Worm (Caenorhabditis elegans) whole organism, mixed stage, embryonic: ENCODE measurements around the gene C33F10.11.

ENCODE experiments used
- bed-3 ChIP-seq: fragments of 200-800 bp; sonication (Bioruptor generic); optimal IDR thresholded peaks from 3 replicates; lab custom pipeline; 2018; ENCODE audit warnings: mild to moderate bottlenecking, missing genetic modification characterization, moderate library complexity, missing compliant biosample characterization
- ces-1 ChIP-seq: fragments of 150-350 bp; optimal IDR thresholded peaks from 2 replicates; lab custom pipeline; 2014; ENCODE audit warnings: missing biosample characterization, missing genetic modification reagents, missing genetic modification characterization
- elt-1 ChIP-seq: sonication (generic microtip); optimal IDR thresholded peaks from 2 replicates; lab custom pipeline; 2017; ENCODE audit warnings: missing genetic modification characterization, mild to moderate bottlenecking, missing compliant biosample characterization, antibody characterized with exemption, moderate library complexity, borderline replicate concordance; ENCODE audit not compliant: insufficient read depth
- lin-13 ChIP-seq: fragments of 150-350 bp; optimal IDR thresholded peaks from 2 replicates; lab custom pipeline; 2014; ENCODE audit warnings: missing biosample characterization, missing genetic modification characterization
- mab-5 ChIP-seq: fragments of 150-350 bp; optimal IDR thresholded peaks from 2 replicates; lab custom pipeline; 2014; ENCODE audit warnings: missing biosample characterization, missing genetic modification characterization
- mep-1 ChIP-seq: fragments of 150-350 bp; optimal IDR thresholded peaks from 2 replicates; lab custom pipeline; 2017; ENCODE audit warnings: missing biosample characterization, missing genetic modification reagents, missing genetic modification characterization, inconsistent platforms
- nhr-12 ChIP-seq: fragments of 150-350 bp; optimal IDR thresholded peaks from 2 replicates; lab custom pipeline; 2014; ENCODE audit warnings: missing biosample characterization, missing genetic modification characterization
- nhr-76 ChIP-seq: sonication (generic microtip); optimal IDR thresholded peaks from 2 replicates; lab custom pipeline; 2017; ENCODE audit warnings: missing biosample characterization, missing genetic modification characterization
- snpc-4 ChIP-seq: fragments of 150-350 bp; optimal IDR thresholded peaks from 2 replicates; lab custom pipeline; 2014; ENCODE audit warnings: missing biosample characterization, missing genetic modification characterization
- unc-62 ChIP-seq: fragments of 150-350 bp; optimal IDR thresholded peaks from 2 replicates; lab custom pipeline; 2014; ENCODE audit warnings: missing biosample characterization, missing genetic modification reagents, missing genetic modification characterization

DNA sequence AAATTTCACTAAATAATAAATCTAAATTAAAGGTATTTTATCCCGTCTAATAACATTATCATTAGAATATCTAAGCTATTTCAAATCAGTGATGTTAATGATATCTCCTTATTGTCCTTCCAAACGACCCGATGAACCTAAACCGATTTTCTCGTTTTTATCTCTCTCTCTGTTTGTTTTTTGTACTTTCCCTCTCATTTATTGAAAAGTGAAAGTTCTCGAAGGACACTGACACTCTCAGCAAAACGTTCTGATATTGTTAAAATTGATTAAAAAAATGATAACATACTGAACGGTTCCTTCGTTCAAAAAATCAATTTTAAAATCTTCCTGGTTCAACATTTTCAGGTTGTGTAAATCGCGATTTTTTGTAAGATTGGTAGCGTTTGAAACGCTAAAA lies 41.4 kb upstream of the C33F10.11 start, which contains the start of gene F11G11.13:
- TF ChIP-seq unc-62 (GFP tag; lab: Kevin White, UChicago) (no peak), elt-1 (no peak), mab-5 (tag; lab: Kevin White, UChicago) (no peak), nhr-76 (tag; lab: Kevin White, UChicago) (no peak), snpc-4 (tag; lab: Kevin White, UChicago) (no peak), lin-13 (no peak), ces-1 (no peak), bed-3 (GFP tag; lab: Kevin White, UChicago) (no peak), nhr-12 (no peak), mep-1 (tag; lab: Kevin White, UChicago) (no peak)
